Worm (Caenorhabditis elegans): ENCODE measurements around the gene col-105.

- TF ChIP-seq dpl-1 (GFP tag; optimal IDR thresholded peaks at IDR 0.05) (no peak), mxl-1 (tag; optimal IDR thresholded peaks at IDR 0.05) (no peak), K12H6.12 (tag; optimal IDR thresholded peaks at IDR 0.05) (no peak), sdz-38 (tag; optimal IDR thresholded peaks at IDR 0.05) (no peak), lin-35 (GFP tag; optimal IDR thresholded peaks at IDR 0.05) (no peak), atf-7 (tag; optimal IDR thresholded peaks at IDR 0.05) (no peak), hmg-1.2 (GFP tag; IDR thresholded peaks at IDR 0.05) (no peak)
These were observed 21.3 kb upstream of the col-105 start for ce11 chrIV:1380350-1380749.
